Fruit fly (Drosophila melanogaster) S2 (cell line): ENCODE data around the gene CG4133.

ENCODE experiments used
- CG8478 ChIP-seq: fragments of >200 bp; optimal IDR thresholded peaks from 2 replicates; lab custom pipeline; 2018
- CTCF ChIP-seq, 2 experiments: fragments of >200 bp; optimal IDR thresholded peaks; 2 replicates each; lab custom pipeline; 2018

CG4133 gene

DNA sequence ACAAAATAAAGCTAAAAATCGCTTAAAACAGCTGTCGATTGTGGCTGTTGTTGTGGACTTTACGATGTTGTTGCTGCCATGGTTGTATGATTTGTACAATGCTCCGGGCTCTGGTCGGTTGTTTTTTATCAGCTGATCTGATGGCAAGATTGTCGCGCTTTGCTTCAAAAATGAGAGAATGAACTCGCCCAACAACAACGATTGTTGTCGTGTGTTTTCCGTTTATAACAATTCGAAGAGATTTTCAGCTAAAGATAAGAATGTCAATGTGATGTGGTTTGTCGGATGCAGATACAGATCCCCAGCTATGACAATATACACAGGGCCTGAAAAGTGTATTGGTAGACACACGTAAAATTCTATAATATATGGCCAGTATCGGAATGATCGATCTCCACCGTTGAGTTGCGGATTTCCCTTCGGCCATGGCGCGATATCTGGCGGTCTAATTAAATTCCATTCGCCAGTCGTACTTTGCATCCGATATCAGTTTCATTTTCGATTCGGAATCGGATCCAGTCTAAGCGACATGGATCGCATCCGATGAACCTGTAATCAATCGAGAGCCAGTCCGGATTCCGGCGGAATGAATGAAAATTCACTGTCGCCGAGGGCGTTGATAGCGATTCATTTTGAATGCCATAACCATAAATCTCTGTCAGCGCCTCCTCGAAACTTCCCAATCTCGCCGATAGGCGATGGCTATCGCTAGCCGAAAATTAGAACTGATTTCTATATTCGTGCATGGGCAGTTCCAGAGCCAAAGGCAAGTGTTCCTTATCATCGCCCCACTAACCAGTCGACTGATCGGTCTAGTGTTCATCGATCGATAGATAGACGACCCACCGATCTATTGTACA is 40.3 kb downstream of the CG4133 start:
- no peak for TF ChIP-seq CTCF (optimal IDR thresholded peaks at IDR 0.05; lab: Kevin White, UChicago)
- no peak for TF ChIP-seq CG8478

DNA sequence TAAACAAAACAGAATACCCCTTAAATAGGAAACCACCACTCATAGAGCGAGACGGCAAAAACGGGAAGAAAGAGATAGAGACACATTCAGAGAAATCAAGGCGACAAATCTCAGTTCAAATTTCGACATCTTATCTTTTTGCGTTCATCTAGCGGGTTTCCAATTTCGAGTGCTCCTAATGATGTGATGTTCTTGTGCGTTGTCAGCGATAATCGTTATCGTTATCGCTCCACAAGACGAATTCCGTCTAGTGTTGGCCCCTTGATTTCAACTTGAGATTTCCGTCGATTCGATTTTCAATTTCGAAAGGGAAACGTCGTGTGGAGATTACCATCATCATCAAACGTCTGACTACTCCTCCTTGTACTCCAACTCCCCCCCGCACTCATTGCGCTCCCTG is 41.1 kb downstream of the CG4133 start:
- TF ChIP-seq CTCF (optimal IDR thresholded peaks at IDR 0.05; lab: Kevin White, UChicago) (no peak), CG8478 (no peak)

DNA sequence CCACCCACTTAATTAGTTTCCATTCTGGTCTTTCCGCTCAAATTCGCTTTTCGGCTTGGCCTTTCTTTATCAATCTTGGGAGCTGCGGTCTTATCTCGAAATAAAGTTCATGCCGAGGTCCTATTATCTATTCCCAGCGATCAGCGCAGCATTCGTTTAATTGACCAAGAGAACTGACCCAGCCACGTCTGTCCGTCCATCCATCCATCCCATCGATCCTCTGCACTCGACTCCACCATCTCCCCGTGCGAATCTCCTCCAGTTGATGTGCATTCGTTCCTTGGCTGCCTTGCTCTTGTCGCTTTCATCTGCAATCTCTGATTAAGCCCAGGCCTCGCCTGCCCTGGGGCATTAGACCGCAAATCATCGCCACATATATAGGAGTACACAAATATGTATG is 41.5 kb downstream of the CG4133 start:
- TF ChIP-seq CG8478 = no peak
- TF ChIP-seq CTCF (optimal IDR thresholded peaks at IDR 0.05; lab: Kevin White, UChicago) = no peak

DNA sequence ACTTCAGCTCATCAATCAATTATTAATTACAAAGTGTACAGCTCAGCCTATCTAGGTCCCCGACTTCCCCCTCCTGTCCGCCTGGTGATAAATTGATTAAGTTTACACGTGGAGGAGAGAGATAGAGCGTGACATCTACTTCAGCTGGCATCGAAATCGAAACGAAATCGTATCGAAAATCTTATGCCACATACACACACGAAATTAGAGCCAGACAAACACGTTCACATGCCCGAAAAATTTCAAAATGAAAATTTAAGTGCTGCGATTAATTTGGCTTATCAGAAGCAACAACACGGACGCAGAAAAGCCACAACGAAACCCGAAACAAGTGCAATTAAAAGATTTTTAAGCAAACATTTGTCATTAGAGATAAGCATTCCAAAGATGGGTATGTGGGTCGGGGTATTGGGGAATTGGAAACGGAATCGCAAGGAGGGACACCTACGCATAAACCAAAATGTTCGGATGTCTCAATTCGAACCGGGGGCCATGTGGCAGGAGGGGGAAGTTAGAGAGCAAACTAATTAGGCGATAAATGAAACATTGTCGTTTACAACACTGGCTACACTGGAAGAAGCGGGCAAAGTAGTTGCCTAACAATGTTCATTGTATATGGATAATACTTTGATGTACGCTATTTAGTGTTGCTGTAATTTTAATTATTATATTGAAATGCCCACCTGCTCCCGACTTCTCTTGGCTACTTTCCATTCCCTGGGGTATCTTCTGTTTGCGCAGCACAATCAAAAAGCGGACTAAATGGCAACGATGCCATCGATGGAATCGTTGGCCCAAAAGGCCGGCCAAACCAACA is 42.5 kb downstream of the CG4133 start:
- TF ChIP-seq CTCF (optimal IDR thresholded peaks at IDR 0.05; lab: Kevin White, UChicago) = no peak

DNA sequence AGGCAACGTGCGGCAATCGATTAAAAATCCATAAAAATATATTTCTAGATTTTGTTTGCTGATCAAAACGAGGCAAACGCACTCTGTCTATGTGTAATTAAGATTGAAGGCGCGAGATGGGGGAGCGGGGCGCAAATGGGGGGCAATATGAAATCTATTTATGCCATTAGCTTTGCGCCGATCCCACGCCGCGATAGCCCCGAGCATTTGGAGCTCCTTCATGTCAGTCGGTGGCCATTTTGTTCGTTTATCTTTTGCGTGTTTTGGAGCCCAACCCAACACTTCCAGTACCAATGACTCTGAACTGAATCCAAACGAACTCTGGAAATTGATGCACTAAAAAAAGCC is 43.1 kb downstream of the CG4133 start:
- TF ChIP-seq CG8478 (no peak), CTCF (optimal IDR thresholded peaks at IDR 0.05; lab: Kevin White, UChicago) (no peak)

DNA sequence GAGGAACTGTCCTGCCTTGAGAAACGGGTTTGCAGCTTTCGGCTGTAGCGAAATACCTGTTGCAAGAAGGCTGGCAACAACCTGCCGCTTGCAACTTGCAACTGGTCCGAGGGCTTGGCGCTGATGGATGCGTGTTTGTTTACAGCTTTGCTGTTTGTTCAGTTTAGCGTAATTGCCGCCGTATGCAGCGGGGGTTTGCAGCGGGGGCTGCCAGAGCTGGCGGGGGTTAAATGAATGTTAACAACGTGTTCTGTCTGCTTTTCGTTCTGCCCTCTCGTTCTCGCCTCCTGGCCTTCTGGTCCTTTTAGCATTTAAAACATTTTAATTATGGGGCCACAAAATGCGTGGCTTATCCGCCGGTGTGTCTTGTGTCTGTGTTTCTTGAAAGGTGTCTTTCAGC is 44.6 kb downstream of the CG4133 start:
- TF ChIP-seq CTCF (optimal IDR thresholded peaks at IDR 0.05; lab: Kevin White, UChicago) = no peak
- no peak for TF ChIP-seq CG8478

DNA sequence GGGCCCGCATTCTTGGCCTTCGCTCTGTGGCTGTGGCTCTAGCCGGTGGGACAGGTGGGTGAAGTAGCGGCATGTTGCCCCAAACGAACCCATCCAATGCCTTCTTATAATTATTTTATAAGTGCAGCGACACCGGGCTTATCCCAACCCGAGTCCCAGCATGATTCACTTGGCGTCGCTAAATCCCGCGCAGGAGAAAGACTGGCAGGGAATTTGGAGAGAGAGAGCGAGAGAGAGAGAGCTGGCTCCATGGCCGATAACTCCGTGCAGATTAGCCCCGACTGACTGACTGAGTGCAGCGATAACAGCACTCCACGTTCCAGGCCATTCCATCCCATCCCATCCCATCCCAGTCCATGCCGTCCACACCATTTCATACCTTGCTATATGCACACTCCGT is 46.3 kb downstream of the CG4133 start:
- TF ChIP-seq CTCF (optimal IDR thresholded peaks at IDR 0.05; lab: Kevin White, UChicago) (no peak), CG8478 (no peak)

DNA sequence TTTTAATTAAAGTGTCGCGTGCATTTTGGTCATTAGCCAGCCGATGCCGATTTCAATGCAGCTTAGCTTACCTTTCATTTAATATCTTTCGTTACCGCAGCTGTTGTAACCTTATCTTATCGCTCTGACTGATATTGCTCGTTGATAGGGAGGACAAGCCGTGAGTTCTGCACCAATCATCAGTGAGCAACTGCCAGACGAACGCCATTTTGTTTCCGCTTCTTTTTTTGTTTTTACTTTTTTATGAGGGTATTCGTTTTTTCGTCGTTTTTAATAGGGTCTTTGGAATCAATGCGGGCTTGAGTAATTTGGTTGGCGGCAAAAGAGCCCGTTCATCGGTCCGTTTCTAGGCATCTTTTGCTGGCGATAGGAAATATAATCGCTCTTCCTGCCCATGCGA is 49.7 kb downstream of the CG4133 start:
- TF ChIP-seq CG8478 = no peak
- no peak for TF ChIP-seq CTCF (optimal IDR thresholded peaks at IDR 0.05; lab: Kevin White, UChicago)

DNA sequence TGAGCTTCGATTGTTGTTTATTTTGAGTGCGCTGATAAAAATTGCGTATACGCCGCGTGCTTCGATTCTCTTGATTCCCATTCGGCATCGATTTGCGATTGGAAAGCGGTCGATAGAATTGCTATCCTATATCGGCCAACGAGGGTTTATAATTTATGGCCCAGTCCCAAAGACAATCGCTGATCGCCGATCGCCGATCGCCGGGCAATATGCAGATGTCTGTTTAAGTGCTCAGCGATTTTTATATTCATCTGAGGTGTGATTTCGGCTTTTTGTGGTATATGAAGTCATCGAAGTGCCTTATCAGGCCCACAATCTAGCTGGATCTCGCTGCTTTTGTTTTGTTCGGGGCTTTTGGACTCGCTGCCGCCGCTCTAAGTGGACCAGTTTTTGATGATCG is 51.1 kb downstream of the CG4133 start:
- TF ChIP-seq CG8478 (no peak), CTCF (optimal IDR thresholded peaks at IDR 0.05; lab: Kevin White, UChicago) (no peak)

DNA sequence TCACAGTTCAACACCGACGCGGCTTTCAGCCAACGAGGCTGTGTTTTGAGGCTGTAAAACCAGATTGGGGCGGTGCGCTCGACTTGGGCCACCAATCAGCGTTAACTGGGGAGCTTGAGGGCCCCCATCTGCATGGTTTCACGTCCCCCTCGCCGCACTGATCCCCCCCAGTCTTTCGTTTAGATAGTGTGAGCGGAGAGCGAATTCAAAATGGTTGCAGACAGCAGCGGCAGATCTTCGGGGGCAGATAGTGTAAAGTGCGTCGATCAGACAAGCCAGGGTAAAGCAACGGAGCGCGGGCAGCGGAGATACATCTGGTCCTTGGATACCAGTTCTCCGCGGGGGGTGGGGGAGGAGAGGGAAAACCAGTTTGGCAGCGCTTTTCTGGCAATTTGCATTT is 51.8 kb downstream of the CG4133 start:
- TF ChIP-seq CG8478 = no peak
- TF ChIP-seq CTCF (optimal IDR thresholded peaks at IDR 0.05; lab: Kevin White, UChicago) = no peak
